Fruit fly (Drosophila melanogaster) ovary, adult (tissue): ENCODE data around the gene Antp.

Source experiments
- CG17801 ChIP-seq: fragments of 200-800 bp; optimal IDR thresholded peaks from 2 replicates; lab custom pipeline; 2019; ENCODE audit warnings: missing biosample characterization, mild to moderate bottlenecking, missing genetic modification characterization, moderate library complexity; ENCODE audit not compliant: partially characterized antibody

The Antp gene

dm6 chr3R:6924235-6924634 is 74.8 kb downstream of the Antp start:
- no peak for TF ChIP-seq CG17801 (GFP tag; lab: Kevin White, UChicago)

dm6 chr3R:6923189-6923588 is 75.8 kb downstream of the Antp start:
- no peak for TF ChIP-seq CG17801 (GFP tag; lab: Kevin White, UChicago)

DNA sequence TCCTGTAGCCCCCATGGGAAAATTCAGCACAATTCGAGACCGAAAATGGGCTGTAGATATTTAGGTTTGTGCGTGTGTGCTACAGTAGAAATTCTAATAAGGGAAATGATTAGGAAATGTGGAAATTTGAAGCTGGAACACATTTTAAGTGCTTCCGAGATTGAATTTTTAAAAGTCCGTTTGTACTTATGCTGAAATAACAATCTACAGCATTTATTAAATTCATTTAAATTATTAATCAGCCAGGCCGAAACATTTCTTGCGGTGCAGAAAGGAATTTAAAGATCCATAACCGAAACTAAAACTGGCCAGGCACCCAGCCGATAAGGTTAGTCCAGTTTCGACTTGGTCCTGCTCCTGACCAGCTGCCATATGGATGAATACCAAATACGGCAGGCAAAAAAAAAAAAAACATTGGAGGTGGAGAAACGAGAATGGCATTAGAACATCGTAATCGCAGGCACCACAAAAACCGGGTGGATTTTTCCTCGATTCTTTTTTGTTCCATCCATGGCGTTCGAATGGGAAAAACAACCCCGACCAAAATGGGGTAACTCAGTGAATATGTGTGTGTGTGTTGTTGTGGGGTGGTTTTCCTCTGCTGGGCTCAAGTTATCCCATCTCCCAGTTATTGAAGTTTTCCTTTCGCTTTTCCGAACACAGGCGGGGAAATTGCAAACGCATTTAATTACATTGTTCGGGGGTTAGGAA is 77.6 kb downstream of the Antp start:
- TF ChIP-seq CG17801 (GFP tag; lab: Kevin White, UChicago), result no peak

DNA sequence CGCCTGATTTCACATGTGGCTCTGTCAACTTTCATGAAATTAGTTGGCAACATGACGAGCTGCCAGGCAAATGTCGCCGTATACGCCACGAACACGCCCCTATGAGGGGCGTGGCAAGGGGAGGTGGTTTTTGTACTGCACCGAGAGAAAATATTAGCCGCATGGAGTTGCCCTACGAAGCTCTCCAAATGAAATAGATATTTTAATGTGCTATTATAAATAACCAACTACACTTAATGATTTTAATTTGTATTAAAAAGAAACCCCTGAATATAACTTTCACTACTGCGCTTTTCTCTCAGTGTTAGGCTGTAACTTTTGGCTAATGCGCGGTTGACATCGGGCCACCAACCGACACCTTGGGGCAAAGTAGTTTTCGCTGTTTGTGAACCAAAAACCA is 79.1 kb downstream of the Antp start:
- no peak for TF ChIP-seq CG17801 (GFP tag; lab: Kevin White, UChicago)

dm6 chr3R:6918270-6918669 is 80.8 kb downstream of the Antp start:
- no peak for TF ChIP-seq CG17801 (GFP tag; lab: Kevin White, UChicago)

DNA sequence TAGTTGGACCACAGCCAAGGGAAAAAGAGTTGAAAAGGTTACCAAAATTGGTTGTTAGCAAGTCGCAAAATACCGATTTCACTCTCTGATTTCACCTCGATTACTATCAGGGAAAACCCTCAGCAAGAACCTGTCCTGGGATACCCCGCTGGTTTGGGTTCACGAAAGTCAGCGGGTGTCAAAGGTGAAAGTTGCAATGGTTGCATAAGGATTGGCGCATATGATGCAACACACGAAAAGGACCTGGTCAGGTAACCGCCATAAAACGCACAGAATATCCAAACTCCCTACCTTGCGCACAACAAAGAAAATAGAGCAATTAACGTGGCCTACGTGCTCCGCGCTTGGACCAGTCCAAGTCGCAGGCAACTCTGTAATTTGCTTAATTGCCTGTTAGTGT is 82.3 kb downstream of the Antp start:
- no peak for TF ChIP-seq CG17801 (GFP tag; lab: Kevin White, UChicago)

dm6 chr3R:6914396-6914795 is 84.6 kb downstream of the Antp start:
- no peak for TF ChIP-seq CG17801 (GFP tag; lab: Kevin White, UChicago)

DNA sequence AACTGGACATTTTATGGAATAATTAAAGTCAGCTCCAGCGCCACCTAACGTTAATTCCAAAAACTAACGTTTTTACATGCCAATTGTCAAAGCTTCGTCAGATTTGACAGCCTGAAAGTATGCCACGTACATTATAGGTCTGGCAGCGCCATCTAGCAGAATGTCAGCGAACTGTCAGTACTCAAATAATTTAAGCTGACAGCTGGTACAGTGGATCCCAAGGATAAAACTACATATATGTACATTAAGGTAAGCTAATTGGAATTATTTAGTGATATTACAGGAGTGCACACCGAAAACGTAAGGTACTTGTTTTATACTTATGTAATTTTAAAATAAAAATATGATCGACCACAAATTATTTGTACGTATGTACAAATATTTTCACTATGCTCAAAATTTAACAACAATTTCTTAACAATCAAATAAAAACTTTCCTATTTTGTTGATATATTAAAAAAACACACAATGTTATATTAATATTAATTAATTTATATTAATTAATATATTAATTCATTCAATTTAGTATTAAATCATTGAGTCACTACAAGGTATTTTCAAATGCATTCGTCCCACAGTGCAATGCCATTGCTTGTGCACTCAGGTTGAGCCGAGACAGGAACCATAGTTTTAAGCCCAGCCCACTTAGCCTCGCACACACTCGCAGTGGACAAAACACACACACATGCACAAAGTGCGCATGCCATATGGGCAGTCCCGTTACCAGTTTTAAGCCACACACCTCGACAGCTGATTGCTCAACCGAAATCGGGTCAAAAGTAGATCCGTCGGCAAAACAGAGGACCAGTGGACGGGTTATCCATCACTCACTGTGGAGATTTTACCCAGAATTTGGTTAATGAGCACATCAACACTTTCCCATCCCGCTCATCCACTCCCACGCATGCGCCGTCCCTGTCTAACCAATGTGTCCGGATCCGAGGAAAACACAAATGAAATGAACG is 86.5 kb downstream of the Antp start:
- peak; percentile 41 for TF ChIP-seq CG17801 (GFP tag; lab: Kevin White, UChicago)

DNA sequence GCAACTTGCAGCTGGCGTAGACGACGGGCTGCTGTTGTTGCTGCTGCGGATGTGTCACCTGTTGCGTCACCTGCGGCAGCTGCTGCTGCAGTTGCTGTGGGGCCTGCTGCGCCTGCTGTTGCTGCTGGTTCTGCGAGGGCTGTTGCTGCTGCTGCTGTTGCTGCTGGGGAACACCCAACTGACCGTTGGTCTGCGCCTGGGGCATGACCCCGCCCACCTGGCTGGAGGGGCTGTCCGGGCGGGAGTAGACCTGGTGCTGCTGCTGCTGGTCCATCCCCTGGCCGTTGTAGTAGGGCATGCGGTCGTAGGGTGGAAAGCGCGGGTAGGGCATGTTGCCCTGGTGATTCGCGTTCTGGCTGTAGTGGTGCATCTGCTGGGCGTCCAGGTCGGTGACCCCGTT is 89.6 kb downstream of the Antp start:
- TF ChIP-seq CG17801 (GFP tag; lab: Kevin White, UChicago), result no peak

DNA sequence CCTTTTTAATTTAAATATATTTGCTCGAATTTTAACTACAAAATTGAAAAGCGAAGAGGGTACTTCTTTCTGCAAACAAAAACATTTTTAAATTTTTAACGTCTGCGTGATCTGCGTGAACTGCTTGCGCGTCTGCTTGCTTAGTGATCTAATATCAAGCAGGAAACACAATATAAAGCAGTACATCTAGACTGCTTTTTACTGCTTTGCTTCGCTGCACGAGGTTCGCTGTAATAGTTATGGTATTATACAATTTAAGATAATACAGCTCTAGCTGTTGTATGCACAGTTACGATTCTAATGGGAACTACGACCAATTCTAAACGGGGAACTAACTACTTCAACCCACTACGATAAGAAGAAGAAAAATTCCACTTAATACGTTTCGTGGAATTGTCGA is 90.9 kb downstream of the Antp start:
- TF ChIP-seq CG17801 (GFP tag; lab: Kevin White, UChicago), result no peak

DNA sequence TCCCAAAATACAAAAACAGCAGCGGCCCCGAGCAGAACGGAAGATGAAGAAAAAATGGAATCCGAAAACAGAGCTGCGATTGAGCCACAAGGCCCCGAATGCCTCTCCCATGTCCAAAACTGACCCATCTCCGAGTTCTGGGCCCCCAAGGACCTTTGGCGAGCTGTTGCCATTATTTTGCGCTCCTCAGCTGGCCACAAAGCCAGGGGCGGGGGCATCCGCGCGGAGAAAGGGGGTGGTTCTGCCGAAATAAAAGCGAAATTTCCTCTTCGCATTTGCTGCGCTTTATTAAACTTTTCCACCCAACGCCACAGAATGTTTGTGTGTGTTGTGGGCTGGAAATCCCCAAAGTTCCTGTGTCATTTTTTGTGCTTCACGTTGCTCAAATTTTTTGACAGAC is 94.7 kb downstream of the Antp start:
- no peak for TF ChIP-seq CG17801 (GFP tag; lab: Kevin White, UChicago)

DNA sequence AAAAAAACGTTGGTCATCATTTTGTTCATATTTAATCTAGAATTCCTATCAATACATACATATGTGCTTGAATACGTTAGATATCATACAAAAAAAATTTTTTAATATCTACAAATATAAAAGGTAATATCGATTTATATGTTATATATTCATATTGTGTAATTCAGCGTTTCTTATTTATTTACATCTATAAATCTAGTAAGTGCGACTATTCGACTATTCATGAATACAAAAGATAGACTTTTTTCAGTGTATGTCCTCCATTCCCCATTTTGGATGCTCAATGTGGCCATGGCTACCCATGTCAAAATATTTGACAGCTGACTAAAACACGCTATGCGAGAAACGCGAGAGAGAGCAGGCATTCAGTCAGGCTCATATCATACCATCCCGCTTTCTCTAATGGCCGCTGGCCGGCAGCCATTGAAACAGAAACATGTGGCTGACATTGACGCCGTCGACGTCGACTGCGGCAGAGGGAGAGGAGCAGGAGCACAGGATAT is 95.7 kb downstream of the Antp start:
- TF ChIP-seq CG17801 (GFP tag; lab: Kevin White, UChicago), result no peak

DNA sequence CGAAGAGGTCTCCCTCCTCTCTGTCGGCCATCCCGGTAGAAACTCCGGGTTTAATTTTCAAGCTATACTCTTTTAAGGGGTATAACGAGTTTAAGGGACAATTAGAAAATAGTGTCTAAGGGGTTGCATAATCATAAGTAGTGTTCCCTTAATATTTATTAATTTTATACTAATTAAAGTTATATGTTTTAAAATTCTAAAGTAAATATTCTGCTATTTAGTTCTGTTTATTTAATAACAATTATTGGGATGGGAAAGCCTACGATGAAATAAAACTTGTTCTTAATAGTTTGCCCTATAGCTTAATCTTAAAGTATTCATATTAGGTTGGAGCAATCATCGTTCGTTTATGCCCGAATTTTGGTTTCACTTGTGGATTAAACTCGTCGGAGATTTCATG is 100.1 kb downstream of the Antp start:
- TF ChIP-seq CG17801 (GFP tag; lab: Kevin White, UChicago), result no peak

DNA sequence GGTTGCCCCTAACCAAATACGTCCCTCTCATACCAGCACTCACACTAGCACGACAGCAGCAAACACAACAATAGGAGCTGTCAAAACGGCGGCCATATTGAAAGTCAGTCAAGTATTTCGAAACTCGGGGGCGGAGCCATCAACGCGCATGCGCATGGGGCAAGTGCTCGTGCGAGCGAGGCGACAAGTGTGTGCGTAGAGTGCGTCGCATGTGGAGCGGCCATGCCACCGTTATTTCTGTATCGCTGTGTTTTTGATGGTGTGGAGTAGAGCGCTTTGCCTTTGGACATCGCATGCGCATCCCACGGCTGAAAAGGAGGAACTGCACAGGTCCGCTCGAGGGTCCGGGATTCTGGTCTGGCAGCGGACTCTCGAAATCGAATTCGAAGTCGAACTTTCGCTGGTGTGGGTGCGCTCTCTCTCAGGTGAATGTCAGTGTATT is 105.9 kb downstream of the Antp start:
- TF ChIP-seq CG17801 (GFP tag; lab: Kevin White, UChicago), result no peak

DNA sequence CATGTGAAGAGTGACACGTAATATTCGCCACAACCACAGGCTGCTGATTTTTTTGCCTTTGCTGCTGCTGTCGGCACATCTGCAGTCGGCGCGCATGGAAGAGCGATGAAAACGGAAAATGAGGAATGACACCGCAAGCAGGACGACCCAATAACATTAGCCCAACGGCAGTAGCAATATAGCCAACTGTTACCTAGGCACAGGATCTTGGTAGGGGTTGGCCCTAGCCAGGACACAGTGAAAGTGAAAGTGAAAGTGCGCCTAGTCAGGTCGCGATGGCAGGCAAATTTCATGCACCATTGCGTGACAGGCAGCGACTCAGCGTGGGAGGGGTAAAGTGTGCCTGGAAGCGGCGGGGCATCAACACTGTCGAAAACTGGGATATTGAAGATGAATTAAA is 110.2 kb downstream of the Antp start:
- TF ChIP-seq CG17801 (GFP tag; lab: Kevin White, UChicago), result no peak
